Worm (Caenorhabditis elegans) whole organism, L2 larva: ENCODE measurements around the gene gly-7.

Experiments used
- aly-2 ChIP-seq: fragments of 150-350 bp; optimal IDR thresholded peaks from 2 replicates; lab custom pipeline; 2014; ENCODE audit warnings: missing biosample characterization, missing genetic modification characterization
- ama-1 ChIP-seq: fragments of 150-350 bp; optimal IDR thresholded peaks from 2 replicates; lab custom pipeline; 2018; ENCODE audit warnings: inconsistent platforms
- ceh-82 ChIP-seq: fragments of 150-350 bp; optimal IDR thresholded peaks from 2 replicates; lab custom pipeline; 2014; ENCODE audit warnings: missing biosample characterization, missing genetic modification characterization
- egl-27 ChIP-seq: sonication (generic microtip); optimal IDR thresholded peaks from 3 replicates; lab custom pipeline; 2017; ENCODE audit warnings: missing biosample characterization, missing genetic modification reagents, missing genetic modification characterization
- lin-39 ChIP-seq: fragments of 150-350 bp; optimal IDR thresholded peaks from 2 replicates; lab custom pipeline; 2014; ENCODE audit warnings: missing biosample characterization, missing genetic modification reagents, missing genetic modification characterization
- lsy-2 ChIP-seq, 2 experiments: fragments of 150-350 bp in 1 of 2; sonication (generic microtip) in 1 of 2; optimal IDR thresholded peaks; 2 replicates each; lab custom pipeline; 2014 to 2017; ENCODE audit warnings: missing biosample characterization in 2 of 2, missing genetic modification characterization in 2 of 2
- nhr-11 ChIP-seq: fragments of 150-350 bp; optimal IDR thresholded peaks from 2 replicates; lab custom pipeline; 2014; ENCODE audit warnings: missing biosample characterization, missing genetic modification characterization
- nhr-25 ChIP-seq: fragments of 150-350 bp; sonication (generic microtip); optimal IDR thresholded peaks from 3 replicates; lab custom pipeline; 2014; ENCODE audit warnings: missing biosample characterization, missing genetic modification characterization
- sem-4 ChIP-seq: fragments of 150-350 bp; optimal IDR thresholded peaks from 2 replicates; lab custom pipeline; 2014; ENCODE audit warnings: missing biosample characterization, missing genetic modification reagents, missing genetic modification characterization
- snpc-4 ChIP-seq: fragments of 150-350 bp; optimal IDR thresholded peaks from 2 replicates; lab custom pipeline; 2014; ENCODE audit warnings: missing biosample characterization, missing genetic modification characterization
- ztf-11 ChIP-seq: sonication (generic microtip); optimal IDR thresholded peaks from 2 replicates; lab custom pipeline; 2017; ENCODE audit warnings: missing biosample characterization, missing genetic modification characterization

- no peak for TF ChIP-seq aly-2 (tag; lab: Kevin White, UChicago)
- no peak for TF ChIP-seq lin-39 (tag; lab: Kevin White, UChicago)
- TF ChIP-seq lsy-2 (tag; optimal IDR thresholded peaks at IDR 0.05; lab: Kevin White, UChicago) = no peak
- peak; percentile 82 for TF ChIP-seq ama-1 (lab: Kevin White, UChicago)
- TF ChIP-seq sem-4 (tag; lab: Kevin White, UChicago) = no peak
- TF ChIP-seq egl-27 (tag; lab: Kevin White, UChicago) = no peak
- no peak for TF ChIP-seq snpc-4
- no peak for TF ChIP-seq nhr-11 (tag; lab: Kevin White, UChicago)
- no peak for TF ChIP-seq nhr-25 (tag; lab: Kevin White, UChicago)
- TF ChIP-seq ceh-82 = no peak
- TF ChIP-seq ztf-11 = no peak
Measured at ce11 chrV:1805724-1806316, 15.3 kb downstream of the gly-7 start.
